Fruit fly (Drosophila melanogaster) whole organism, pupa: ENCODE measurements around the gene CG14414.

ENCODE experiments used
- CG10348 ChIP-seq: fragments of 200-800 bp; sonication (Bioruptor generic); IDR thresholded peaks from 2 replicates; pipeline ENCODE4 v1.3.6; 2022; ENCODE audit warnings: missing biosample characterization, missing genetic modification characterization
- CG12605 ChIP-seq: fragments of 200-800 bp; sonication (Bioruptor generic); IDR thresholded peaks from 2 replicates; pipeline ENCODE4 v1.3.6; 2022; ENCODE audit warnings: missing biosample characterization, missing genetic modification characterization
- CG13204 ChIP-seq: fragments of 200-800 bp; sonication (Bioruptor generic); optimal IDR thresholded peaks from 2 replicates; lab custom pipeline; 2018; ENCODE audit warnings: missing biosample characterization, mild to moderate bottlenecking, missing genetic modification characterization, moderate library complexity
- CG14655 ChIP-seq: fragments of 200-800 bp; sonication (Bioruptor generic); optimal IDR thresholded peaks from 3 replicates; lab custom pipeline; 2017; ENCODE audit warnings: mild to moderate bottlenecking, missing biosample characterization, missing genetic modification reagents, missing genetic modification characterization
- CG15710 ChIP-seq: fragments of 200-800 bp; sonication (Bioruptor generic); optimal IDR thresholded peaks from 2 replicates; lab custom pipeline; 2018; ENCODE audit warnings: missing biosample characterization, mild to moderate bottlenecking, missing genetic modification characterization, moderate library complexity
- CG17806 ChIP-seq: fragments of 200-800 bp; sonication (Bioruptor generic); optimal IDR thresholded peaks from 2 replicates; lab custom pipeline; 2018; ENCODE audit warnings: missing biosample characterization, mild to moderate bottlenecking, missing genetic modification characterization, moderate library complexity
- CG32121 ChIP-seq: fragments of 200-800 bp; sonication (Bioruptor generic); IDR thresholded peaks from 2 replicates; pipeline ENCODE4 v1.3.6; 2022; ENCODE audit warnings: missing biosample characterization, missing genetic modification characterization
- CG34367 ChIP-seq: fragments of 200-800 bp; sonication (Bioruptor generic); optimal IDR thresholded peaks from 2 replicates; lab custom pipeline; 2018; ENCODE audit warnings: missing biosample characterization, mild to moderate bottlenecking, missing genetic modification characterization
- CG4496 ChIP-seq: fragments of 200-800 bp; sonication (Bioruptor generic); IDR thresholded peaks from 3 replicates; pipeline ENCODE4 v1.3.6; 2022; ENCODE audit warnings: missing biosample characterization, missing genetic modification characterization
- CG8159 ChIP-seq: fragments of 200-800 bp; sonication (Bioruptor generic); optimal IDR thresholded peaks from 3 replicates; lab custom pipeline; 2018; ENCODE audit warnings: missing biosample characterization, mild to moderate bottlenecking, missing genetic modification characterization, moderate library complexity
- CG8301 ChIP-seq: fragments of 200-800 bp; sonication (Bioruptor generic); optimal IDR thresholded peaks from 2 replicates; lab custom pipeline; 2018; ENCODE audit warnings: missing biosample characterization, mild to moderate bottlenecking, missing genetic modification characterization
- CG9948 ChIP-seq: fragments of 200-800 bp; sonication (Bioruptor generic); optimal IDR thresholded peaks from 2 replicates; lab custom pipeline; 2018; ENCODE audit warnings: missing biosample characterization, mild to moderate bottlenecking, missing genetic modification characterization, moderate library complexity
- D1 ChIP-seq: fragments of 200-800 bp; sonication (Bioruptor generic); optimal IDR thresholded peaks from 2 replicates; lab custom pipeline; 2018; ENCODE audit warnings: missing biosample characterization, mild to moderate bottlenecking, missing genetic modification characterization, moderate library complexity
- EcR ChIP-seq: fragments of 200-800 bp; sonication (Bioruptor generic); optimal IDR thresholded peaks from 3 replicates; lab custom pipeline; 2019; ENCODE audit warnings: missing biosample characterization, missing genetic modification characterization, mild to moderate bottlenecking, moderate library complexity, missing genetic modification reagents
- Ets98B ChIP-seq: fragments of 200-800 bp; sonication (Bioruptor generic); IDR thresholded peaks from 2 replicates; pipeline ENCODE4 v1.3.6; 2022; ENCODE audit warnings: missing biosample characterization, missing genetic modification characterization
- Pif1A ChIP-seq: fragments of 200-800 bp; sonication (Bioruptor generic); optimal IDR thresholded peaks from 3 replicates; lab custom pipeline; 2016; ENCODE audit warnings: missing biosample characterization, missing genetic modification characterization
- Pif1B ChIP-seq: fragments of 200-800 bp; sonication (Bioruptor generic); optimal IDR thresholded peaks from 3 replicates; lab custom pipeline; 2016; ENCODE audit warnings: missing biosample characterization, missing genetic modification characterization
- Snoo ChIP-seq: fragments of 200-800 bp; sonication (Bioruptor generic); optimal IDR thresholded peaks from 3 replicates; lab custom pipeline; 2017; ENCODE audit warnings: missing biosample characterization, mild to moderate bottlenecking, missing genetic modification characterization, inconsistent platforms
- fd96Ca ChIP-seq: fragments of 200-800 bp; sonication (Bioruptor generic); IDR thresholded peaks from 3 replicates; pipeline ENCODE4 v1.3.6; 2022; ENCODE audit warnings: missing biosample characterization, missing genetic modification characterization
- gl ChIP-seq: fragments of 200-800 bp; sonication (Bioruptor generic); optimal IDR thresholded peaks from 2 replicates; lab custom pipeline; 2018; ENCODE audit warnings: missing biosample characterization, mild to moderate bottlenecking, missing genetic modification characterization
- rn ChIP-seq: fragments of 200-800 bp; sonication (Bioruptor generic); IDR thresholded peaks from 2 replicates; pipeline ENCODE4 v1.3.6; 2022; ENCODE audit warnings: missing biosample characterization, missing genetic modification characterization

CG14414 gene

dm6 chrX:14591491-14591890 is 11.1 kb downstream of the CG14414 start:
- 0 out of 2 replicates have a peak, but pooled peaks have one; percentile 19 for TF ChIP-seq CG32121 (GFP tag; lab: Robert Waterston, UW)
- no peak for TF ChIP-seq gl (tag; lab: Kevin White, UChicago)

DNA sequence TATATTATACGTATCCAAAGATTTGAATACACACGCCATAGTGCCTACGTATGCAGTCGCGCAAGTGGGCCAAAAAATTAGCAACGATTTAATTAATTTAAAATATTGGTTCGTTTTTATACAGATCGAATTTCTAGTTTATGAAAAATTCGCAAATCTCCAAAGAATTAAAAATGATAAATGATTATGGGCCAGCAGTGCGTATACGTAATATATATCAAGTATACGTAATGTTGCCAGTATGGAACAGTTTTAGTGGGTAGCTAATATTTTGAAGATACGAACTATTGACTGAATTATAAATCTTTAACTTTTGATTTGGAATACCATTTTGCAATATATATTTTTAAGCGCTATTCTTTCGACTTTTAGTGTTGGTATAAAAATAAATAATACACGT is 12.7 kb downstream of the CG14414 start:
- TF ChIP-seq Pif1B (GFP tag; lab: Kevin White, UChicago) (no peak), EcR (GFP tag; lab: Kevin White, UChicago) (no peak), CG15710 (no peak), gl (tag; lab: Kevin White, UChicago) (no peak), CG17806 (no peak), CG9948 (tag; lab: Kevin White, UChicago) (no peak), CG34367 (tag; lab: Kevin White, UChicago) (no peak), rn (GFP tag; lab: Robert Waterston, UW) (no peak), Pif1A (GFP tag; lab: Kevin White, UChicago) (no peak), Ets98B (GFP tag; lab: Robert Waterston, UW) (no peak), CG14655 (GFP tag; lab: Kevin White, UChicago) (no peak), CG8159 (tag; lab: Kevin White, UChicago) (no peak)

DNA sequence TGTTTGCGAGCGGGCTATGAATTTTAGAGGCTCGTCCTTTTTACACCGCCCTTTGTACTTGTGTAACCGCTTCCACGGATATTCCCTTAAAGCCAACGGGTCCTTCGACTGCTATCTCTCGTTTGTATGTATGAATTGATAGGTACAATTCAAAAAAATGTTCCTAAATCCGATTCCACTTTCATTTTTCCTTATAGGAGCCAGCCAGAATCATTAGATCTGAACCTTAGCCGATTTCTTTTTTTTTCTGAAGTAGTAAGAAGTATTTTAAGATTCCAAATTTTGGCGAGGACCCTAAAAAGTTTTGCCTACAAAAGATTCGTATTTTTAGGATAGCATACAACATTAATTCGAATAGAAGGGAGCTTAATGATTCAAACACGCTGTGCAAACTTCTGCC is 18.3 kb downstream of the CG14414 start:
- TF ChIP-seq rn (GFP tag; lab: Robert Waterston, UW): no peak
- no peak for TF ChIP-seq CG10348 (GFP tag; lab: Robert Waterston, UW)
- TF ChIP-seq CG14655 (GFP tag; lab: Kevin White, UChicago): no peak
- TF ChIP-seq CG32121 (GFP tag; lab: Robert Waterston, UW): no peak
- no peak for TF ChIP-seq Snoo (tag; lab: Kevin White, UChicago)

dm6 chrX:14599431-14599830 is 19.0 kb downstream of the CG14414 start:
- no peak for TF ChIP-seq Pif1B (GFP tag; lab: Kevin White, UChicago)
- no peak for TF ChIP-seq Pif1A (GFP tag; lab: Kevin White, UChicago)
- no peak for TF ChIP-seq CG34367 (tag; lab: Kevin White, UChicago)
- no peak for TF ChIP-seq CG8301 (tag; lab: Kevin White, UChicago)
- TF ChIP-seq gl (tag; lab: Kevin White, UChicago): no peak
- no peak for TF ChIP-seq CG8159 (tag; lab: Kevin White, UChicago)
- no peak for TF ChIP-seq CG10348 (GFP tag; lab: Robert Waterston, UW)
- no peak for TF ChIP-seq CG12605 (GFP tag; lab: Robert Waterston, UW)
- no peak for TF ChIP-seq CG14655 (GFP tag; lab: Kevin White, UChicago)
- no peak for TF ChIP-seq CG17806

DNA sequence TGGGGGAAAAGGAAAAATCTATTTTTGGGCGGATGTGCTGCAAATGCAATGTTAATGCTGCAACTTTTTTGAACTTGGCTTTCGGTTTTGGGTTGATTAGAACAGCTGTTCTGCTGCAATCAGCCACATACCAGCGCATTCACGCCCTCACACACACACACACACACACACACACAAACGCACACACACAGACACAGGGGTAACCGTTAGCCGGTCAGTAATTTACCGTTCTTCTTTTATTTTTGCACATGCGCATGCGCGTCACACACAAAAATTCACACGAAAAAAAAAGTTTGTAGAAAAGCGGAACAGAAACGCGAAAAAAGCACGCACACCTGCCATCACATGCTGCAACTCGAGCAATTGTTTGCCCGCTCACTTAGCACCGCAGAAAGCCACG is 21.5 kb downstream of the CG14414 start:
- no peak for TF ChIP-seq CG10348 (GFP tag; lab: Robert Waterston, UW)
- TF ChIP-seq CG8301 (tag; lab: Kevin White, UChicago): no peak
- TF ChIP-seq fd96Ca: no peak
- TF ChIP-seq CG9948 (tag; lab: Kevin White, UChicago): no peak
- TF ChIP-seq CG4496 (GFP tag; lab: Robert Waterston, UW): no peak
- no peak for TF ChIP-seq CG12605 (GFP tag; lab: Robert Waterston, UW)
- no peak for TF ChIP-seq CG17806
- no peak for TF ChIP-seq EcR (GFP tag; lab: Kevin White, UChicago)
- no peak for TF ChIP-seq Snoo (tag; lab: Kevin White, UChicago)
- TF ChIP-seq D1 (tag; lab: Kevin White, UChicago): no peak
- TF ChIP-seq CG34367 (tag; lab: Kevin White, UChicago): no peak
- TF ChIP-seq rn (GFP tag; lab: Robert Waterston, UW): no peak
- no peak for TF ChIP-seq CG8159 (tag; lab: Kevin White, UChicago)
- TF ChIP-seq CG32121 (GFP tag; lab: Robert Waterston, UW): no peak

- TF ChIP-seq fd96Ca (peak; percentile 56; the same call in 1 of the 3 replicates), CG10348 (GFP tag; lab: Robert Waterston, UW) (no peak), CG4496 (GFP tag; lab: Robert Waterston, UW) (peak; percentile 58; the same call in 1 of the 3 replicates)
Observed at dm6 chrX:14602421-14602846, 22.0 kb downstream of the CG14414 start, which contains the start of gene sbm. Gene sbm (minus strand): TSS chrX:14602580.

DNA sequence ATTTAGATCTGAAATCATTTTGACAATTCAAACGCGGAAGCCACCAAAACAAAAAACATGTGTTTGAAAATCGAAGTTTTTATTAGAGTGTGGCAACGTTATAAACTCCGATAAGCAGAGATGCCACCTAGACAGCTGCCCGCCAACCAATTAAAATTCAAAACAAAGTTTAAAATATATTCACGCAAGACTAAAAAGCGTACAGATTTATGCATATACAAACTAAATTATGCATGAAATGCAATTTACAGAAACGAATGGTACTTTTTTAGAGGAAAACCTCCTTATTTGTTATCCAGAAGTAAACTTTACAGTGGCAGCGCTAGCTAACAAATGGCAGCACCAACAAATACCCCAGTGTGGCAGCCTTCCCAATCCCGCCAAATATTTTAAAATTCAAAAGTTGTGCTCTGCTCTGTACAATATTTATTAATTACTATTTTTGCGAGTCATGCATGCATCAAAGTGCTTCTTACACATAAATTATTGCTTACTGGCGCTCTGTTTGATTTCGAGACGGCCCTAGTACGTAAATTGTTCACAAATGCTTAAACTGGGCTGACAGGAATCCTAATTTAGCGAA is 23.3 kb downstream of the CG14414 start:
- TF ChIP-seq CG32121 (GFP tag; lab: Robert Waterston, UW) (no peak), CG14655 (GFP tag; lab: Kevin White, UChicago) (no peak)

- TF ChIP-seq fd96Ca: peak; percentile 54; the same call in 1 of the 3 replicates
- peak; percentile 18; the same call in 1 of the 2 replicates for TF ChIP-seq Ets98B (GFP tag; lab: Robert Waterston, UW)
- no peak for TF ChIP-seq Pif1B (GFP tag; lab: Kevin White, UChicago)
- TF ChIP-seq Snoo (tag; lab: Kevin White, UChicago): no peak
- TF ChIP-seq CG34367 (tag; lab: Kevin White, UChicago): no peak
- no peak for TF ChIP-seq Pif1A (GFP tag; lab: Kevin White, UChicago)
- TF ChIP-seq CG8159 (tag; lab: Kevin White, UChicago): peak; percentile 43
- TF ChIP-seq D1 (tag; lab: Kevin White, UChicago): no peak
- TF ChIP-seq EcR (GFP tag; lab: Kevin White, UChicago): no peak
- TF ChIP-seq CG13204 (GFP tag; lab: Kevin White, UChicago): no peak
- TF ChIP-seq CG14655 (GFP tag; lab: Kevin White, UChicago): peak; percentile 41
- peak; percentile 16 for TF ChIP-seq CG8301 (tag; lab: Kevin White, UChicago)
- no peak for TF ChIP-seq gl (tag; lab: Kevin White, UChicago)
- peak; percentile 16 for TF ChIP-seq CG9948 (tag; lab: Kevin White, UChicago)
- no peak for TF ChIP-seq CG12605 (GFP tag; lab: Robert Waterston, UW)
- TF ChIP-seq CG10348 (GFP tag; lab: Robert Waterston, UW): no peak
- TF ChIP-seq CG32121 (GFP tag; lab: Robert Waterston, UW): no peak
- peak; percentile 14 for TF ChIP-seq CG15710
- TF ChIP-seq CG17806: peak; percentile 7
- TF ChIP-seq rn (GFP tag; lab: Robert Waterston, UW): no peak
- TF ChIP-seq CG4496 (GFP tag; lab: Robert Waterston, UW): peak; percentile 58; the same call in 2 of the 3 replicates
Observed at dm6 chrX:14606873-14607272, 26.5 kb downstream of the CG14414 start.
